Worm (Caenorhabditis elegans): Measurements from ENCODE around the gene F13A2.4.

The F13A2.4 gene

ce11 chrV:4419767-4420322 lies 19.8 kb upstream of the F13A2.4 start, which contains the start of the genes Y47D7A.7 and Y47D7A.2:
Gene Y47D7A.7, minus strand, starts transcription at chrV:4419867.
Gene Y47D7A.2, plus strand, starts transcription at chrV:4420272.
- TF ChIP-seq hlh-30 (tag; optimal IDR thresholded peaks at IDR 0.05; ENCODE audit: insufficient read depth) (no peak), nhr-10 (tag; optimal IDR thresholded peaks at IDR 0.05) (no peak), ama-1 (optimal IDR thresholded peaks at IDR 0.05) (no peak), nhr-76 (tag; optimal IDR thresholded peaks at IDR 0.05) (no peak), mdt-29 (GFP tag; IDR thresholded peaks at IDR 0.05) (no peak), ztf-11 (tag; optimal IDR thresholded peaks at IDR 0.05) (no peak), lsy-2 (tag; optimal IDR thresholded peaks at IDR 0.05) (no peak), snpc-1.2 (GFP tag; IDR thresholded peaks at IDR 0.05) (no peak), sdz-12 (GFP tag; optimal IDR thresholded peaks at IDR 0.05) (no peak), tra-1 (GFP tag; IDR thresholded peaks at IDR 0.05) (no peak), ceh-20 (GFP tag; IDR thresholded peaks at IDR 0.05) (no peak), dmd-9 (GFP tag; IDR thresholded peaks at IDR 0.05) (no peak), Y75B8A.6 (GFP tag; IDR thresholded peaks at IDR 0.05) (no peak), arid-1 (GFP tag; conservative IDR thresholded peaks at IDR 0.05) (no peak), zag-1 (tag; optimal IDR thresholded peaks at IDR 0.05) (no peak), madf-5 (GFP tag; IDR thresholded peaks at IDR 0.05) (no peak)

- TF ChIP-seq hif-1 (tag; optimal IDR thresholded peaks at IDR 0.05) (no peak), mdl-1 (tag; optimal IDR thresholded peaks at IDR 0.05) (no peak), nhr-28 (tag; optimal IDR thresholded peaks at IDR 0.05) (no peak), mes-2 (tag; optimal IDR thresholded peaks at IDR 0.05; ENCODE audit: poor library complexity, severe bottlenecking) (no peak), madf-5 (GFP tag; IDR thresholded peaks at IDR 0.05) (no peak), rbr-2 (tag; optimal IDR thresholded peaks at IDR 0.05) (no peak), T20F7.1 (GFP tag; optimal IDR thresholded peaks at IDR 0.05) (no peak), aha-1 (tag) (no peak), lin-1 (GFP tag; IDR thresholded peaks at IDR 0.05) (no peak), Y48G9A.11 (GFP tag; IDR thresholded peaks at IDR 0.05) (no peak)
These were observed 18.1 kb upstream of the F13A2.4 start, which contains the start of gene Y47D7A.6 for ce11 chrV:4418116-4418515. Gene Y47D7A.6, minus strand, starts transcription at chrV:4418216.

- TF ChIP-seq unc-62 (GFP tag; optimal IDR thresholded peaks at IDR 0.05 in 1 of 2) (peak in 1 of 2 experiments; percentile 31), unc-62 (tag; optimal IDR thresholded peaks at IDR 0.05) (no peak), F26F4.8 (GFP tag; conservative IDR thresholded peaks at IDR 0.05) (no peak), unc-39 (tag; optimal IDR thresholded peaks at IDR 0.05) (no peak)
These were observed 16.7 kb upstream of the F13A2.4 start, which contains the start of gene Y47D7A.18 for ce11 chrV:4416710-4417109. Gene Y47D7A.18, minus strand, starts transcription at chrV:4416810.

- peak; percentile 94 for TF ChIP-seq aha-1 (tag)
- TF ChIP-seq pha-4 (GFP tag; IDR thresholded peaks at IDR 0.05): no peak
- no peak for TF ChIP-seq pha-4 (tag; optimal IDR thresholded peaks at IDR 0.05)
- TF ChIP-seq hlh-11 (tag; optimal IDR thresholded peaks at IDR 0.05): peak; percentile 41
- TF ChIP-seq unc-62 (GFP tag; optimal IDR thresholded peaks at IDR 0.05 in 1 of 2): peak in 1 of 2 experiments; percentile 84
- no peak for TF ChIP-seq unc-62 (tag; optimal IDR thresholded peaks at IDR 0.05)
These were observed 14.6 kb upstream of the F13A2.4 start, which contains the start of gene grl-5 for ce11 chrV:4414613-4415071. Gene grl-5, minus strand, starts transcription at chrV:4414663.

ce11 chrV:4411714-4412113 lies 11.7 kb upstream of the F13A2.4 start, which contains the start of gene Y47D7A.17:
Gene Y47D7A.17, minus strand, starts transcription at chrV:4411814.
- TF ChIP-seq ceh-32 (tag; optimal IDR thresholded peaks at IDR 0.05; ENCODE audit: poor library complexity): no peak
- no peak for TF ChIP-seq daf-19 (GFP tag; conservative IDR thresholded peaks at IDR 0.05)
- TF ChIP-seq ceh-20 (GFP tag; IDR thresholded peaks at IDR 0.05): no peak
- no peak for TF ChIP-seq egl-27 (tag; optimal IDR thresholded peaks at IDR 0.05)
- no peak for TF ChIP-seq hif-1 (tag; optimal IDR thresholded peaks at IDR 0.05)
- TF ChIP-seq set-16 (GFP tag; IDR thresholded peaks at IDR 0.05): no peak
